Worm (Caenorhabditis elegans): ENCODE measurements around the gene gst-35.

ce11 chrII:15195346-15195745, 10.2 kb upstream of the gst-35 start:
- TF ChIP-seq tlf-1 (GFP tag; optimal IDR thresholded peaks at IDR 0.05) (no peak), unc-62 (GFP tag; optimal IDR thresholded peaks at IDR 0.05) (no peak), ceh-27 (GFP tag; optimal IDR thresholded peaks at IDR 0.05) (no peak)

Measured in whole organism, young adult.